Fruit fly (Drosophila melanogaster): ENCODE results near the gene CG10853.

Gene CG10853

dm6 chr3L:3963979-3964378 lies 16.3 kb downstream of the CG10853 start:
- TF ChIP-seq CG32121 (GFP tag; IDR thresholded peaks at IDR 0.05) (no peak), CG12605 (GFP tag; IDR thresholded peaks at IDR 0.05) (peak; percentile 73; the same call in 1 of the 2 replicates)

DNA sequence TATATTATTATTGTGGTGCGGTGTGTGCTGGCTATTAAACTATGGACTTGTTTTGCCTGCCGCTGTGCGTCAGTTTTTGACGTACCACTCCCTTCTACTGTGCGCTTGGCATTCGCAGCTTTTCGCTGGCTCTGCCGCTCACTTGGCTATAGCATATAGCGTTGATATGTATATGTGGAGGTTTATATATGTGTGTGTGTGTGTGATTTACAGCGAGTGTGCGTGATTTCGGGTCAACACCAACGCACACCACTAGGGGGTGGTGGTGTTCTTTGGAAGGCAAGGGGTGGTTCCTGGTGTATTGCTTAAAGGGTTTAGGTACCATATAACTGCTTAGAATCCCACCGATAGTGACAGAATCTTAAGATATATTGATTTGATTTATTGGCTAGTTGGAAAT lies 17.0 kb downstream of the CG10853 start, which contains the start of gene CG12605:
CG12605 (minus strand) TSS at position 101 of the 400 bp plus-strand sequence.
- TF ChIP-seq EcR (GFP tag; optimal IDR thresholded peaks at IDR 0.05): no peak
- no peak for TF ChIP-seq CG10348 (GFP tag; IDR thresholded peaks at IDR 0.05)
- TF ChIP-seq fd96Ca (GFP tag; IDR thresholded peaks at IDR 0.05): no peak
- no peak for TF ChIP-seq Pif1B (GFP tag; optimal IDR thresholded peaks at IDR 0.05)
- no peak for TF ChIP-seq CG8301 (tag; optimal IDR thresholded peaks at IDR 0.05)
- no peak for TF ChIP-seq CG17806 (tag; optimal IDR thresholded peaks at IDR 0.05)
- TF ChIP-seq CG13204 (GFP tag; optimal IDR thresholded peaks at IDR 0.05): no peak
- no peak for TF ChIP-seq CG15710 (tag; optimal IDR thresholded peaks at IDR 0.05)
- no peak for TF ChIP-seq D1 (tag; optimal IDR thresholded peaks at IDR 0.05)
- TF ChIP-seq gl (tag; optimal IDR thresholded peaks at IDR 0.05): no peak
- TF ChIP-seq Pif1A (GFP tag; optimal IDR thresholded peaks at IDR 0.05): no peak
- TF ChIP-seq CG14655 (GFP tag; optimal IDR thresholded peaks at IDR 0.05): no peak
- TF ChIP-seq CG34367 (tag; optimal IDR thresholded peaks at IDR 0.05): no peak
- TF ChIP-seq CG8159 (tag; optimal IDR thresholded peaks at IDR 0.05): no peak
- no peak for TF ChIP-seq CG4496 (GFP tag; IDR thresholded peaks at IDR 0.05)
- no peak for TF ChIP-seq Ets98B (GFP tag; IDR thresholded peaks at IDR 0.05)
- TF ChIP-seq Snoo (tag; optimal IDR thresholded peaks at IDR 0.05): no peak
- no peak for TF ChIP-seq rn (GFP tag; IDR thresholded peaks at IDR 0.05)

dm6 chr3L:3965102-3965501 lies 17.4 kb downstream of the CG10853 start:
- TF ChIP-seq CG12605 (GFP tag; IDR thresholded peaks at IDR 0.05): peak; percentile 92
- no peak for TF ChIP-seq D1 (tag; optimal IDR thresholded peaks at IDR 0.05)

DNA sequence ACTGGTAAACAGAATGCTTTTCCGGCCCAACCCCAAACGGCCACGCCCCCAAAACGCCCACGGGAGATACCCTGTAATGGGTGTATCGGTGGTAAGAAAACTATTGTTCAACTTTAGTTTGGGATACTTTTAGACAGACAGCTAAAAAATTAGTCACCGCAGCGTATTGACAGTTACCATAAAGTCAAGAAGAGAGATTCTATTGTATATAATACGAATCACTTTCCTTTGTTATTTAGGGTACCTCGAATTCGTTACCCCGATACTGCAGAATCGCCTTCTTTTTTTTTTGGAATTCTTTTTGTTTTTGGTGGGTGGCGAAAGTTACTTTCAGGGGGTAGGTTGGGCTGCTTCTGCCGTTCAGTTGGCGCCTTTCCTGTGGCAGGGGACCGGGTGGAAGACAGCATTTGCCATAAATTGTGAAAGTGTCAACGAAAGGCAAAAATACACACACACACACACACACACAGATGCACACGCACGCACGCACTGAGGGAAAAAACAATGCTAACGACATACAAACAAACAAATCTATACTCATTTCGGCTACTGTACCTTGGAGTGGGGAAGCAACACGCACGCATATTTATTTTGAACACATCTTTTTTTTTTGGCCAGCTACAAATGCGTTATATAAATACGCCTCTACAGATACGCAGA lies 22.8 kb downstream of the CG10853 start:
- TF ChIP-seq D1 (tag; optimal IDR thresholded peaks at IDR 0.05): no peak
- TF ChIP-seq CG8159 (tag; optimal IDR thresholded peaks at IDR 0.05): no peak
- TF ChIP-seq CG12605 (GFP tag; IDR thresholded peaks at IDR 0.05): no peak
- TF ChIP-seq CG32121 (GFP tag; IDR thresholded peaks at IDR 0.05): no peak
- no peak for TF ChIP-seq CG8301 (tag; optimal IDR thresholded peaks at IDR 0.05)
- no peak for TF ChIP-seq CG17806 (tag; optimal IDR thresholded peaks at IDR 0.05)
- no peak for TF ChIP-seq Pif1A (GFP tag; optimal IDR thresholded peaks at IDR 0.05)
- TF ChIP-seq CG15710 (tag; optimal IDR thresholded peaks at IDR 0.05): no peak
- TF ChIP-seq CG4496 (GFP tag; IDR thresholded peaks at IDR 0.05): no peak
- TF ChIP-seq Pif1B (GFP tag; optimal IDR thresholded peaks at IDR 0.05): no peak
- TF ChIP-seq CG10348 (GFP tag; IDR thresholded peaks at IDR 0.05): no peak
- TF ChIP-seq Ets98B (GFP tag; IDR thresholded peaks at IDR 0.05): no peak

DNA sequence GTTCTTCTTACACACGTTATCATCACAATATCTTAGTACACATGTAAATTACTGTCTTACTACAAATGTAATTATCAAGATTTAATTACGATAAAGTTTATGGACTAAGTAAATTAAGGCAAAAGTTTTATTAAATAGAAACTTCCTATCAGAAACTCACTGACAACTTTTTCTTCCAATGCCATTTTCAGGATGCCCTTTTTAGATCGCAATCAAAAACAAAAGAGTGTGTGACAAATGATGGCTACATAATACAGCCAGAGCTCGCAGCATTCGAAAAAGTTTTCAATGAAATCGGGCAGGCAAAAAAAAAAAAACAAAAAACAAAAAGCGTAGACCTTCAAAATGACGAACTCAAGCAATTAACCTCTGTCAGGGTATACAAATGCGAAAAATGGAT lies 24.9 kb downstream of the CG10853 start, which contains the start of gene CG43915:
CG43915 (plus strand) TSS at position 301 of the 400 bp plus-strand sequence.
- TF ChIP-seq CG8301 (tag; optimal IDR thresholded peaks at IDR 0.05) (no peak), Pif1B (GFP tag; optimal IDR thresholded peaks at IDR 0.05) (no peak), Snoo (tag; optimal IDR thresholded peaks at IDR 0.05) (no peak), fd96Ca (GFP tag; IDR thresholded peaks at IDR 0.05) (no peak), Pif1A (GFP tag; optimal IDR thresholded peaks at IDR 0.05) (no peak), CG15710 (tag; optimal IDR thresholded peaks at IDR 0.05) (no peak), CG32121 (GFP tag; IDR thresholded peaks at IDR 0.05) (no peak), EcR (GFP tag; optimal IDR thresholded peaks at IDR 0.05) (no peak), rn (GFP tag; IDR thresholded peaks at IDR 0.05) (no peak), CG14655 (GFP tag; optimal IDR thresholded peaks at IDR 0.05) (no peak), CG12605 (GFP tag; IDR thresholded peaks at IDR 0.05) (no peak), CG34367 (tag; optimal IDR thresholded peaks at IDR 0.05) (no peak), CG10348 (GFP tag; IDR thresholded peaks at IDR 0.05) (no peak)

dm6 chr3L:3976438-3976837 lies 28.7 kb downstream of the CG10853 start:
- TF ChIP-seq D1 (tag; optimal IDR thresholded peaks at IDR 0.05) (no peak), CG4496 (GFP tag; IDR thresholded peaks at IDR 0.05) (no peak), CG9948 (tag; optimal IDR thresholded peaks at IDR 0.05) (no peak), CG17806 (tag; optimal IDR thresholded peaks at IDR 0.05) (no peak), Pif1B (GFP tag; optimal IDR thresholded peaks at IDR 0.05) (no peak), CG34367 (tag; optimal IDR thresholded peaks at IDR 0.05) (no peak), Ets98B (GFP tag; IDR thresholded peaks at IDR 0.05) (no peak), EcR (GFP tag; optimal IDR thresholded peaks at IDR 0.05) (no peak), CG8159 (tag; optimal IDR thresholded peaks at IDR 0.05) (no peak)

- TF ChIP-seq CG8159 (tag; optimal IDR thresholded peaks at IDR 0.05) (no peak), CG34367 (tag; optimal IDR thresholded peaks at IDR 0.05) (no peak), CG13204 (GFP tag; optimal IDR thresholded peaks at IDR 0.05) (no peak), CG17806 (tag; optimal IDR thresholded peaks at IDR 0.05) (no peak), fd96Ca (GFP tag; IDR thresholded peaks at IDR 0.05) (no peak)
Observed at dm6 chr3L:3977622-3978355, 30.1 kb downstream of the CG10853 start.
